Fruit fly (Drosophila melanogaster) whole organism, embryonic: ENCODE measurements around the gene RhoGAP5A.
A peak's percentile ranks its signal among the peaks of the same experiment; 100 is the strongest.

Experiments
- CG12155 ChIP-seq: fragments of 200-800 bp; sonication (Bioruptor generic); optimal IDR thresholded peaks from 3 replicates; lab custom pipeline; 2016; ENCODE audit warnings: missing biosample characterization, missing genetic modification characterization
- CG17328 ChIP-seq: fragments of 200-800 bp; sonication (Bioruptor generic); IDR thresholded peaks from 2 replicates; pipeline ENCODE4 v1.3.6; 2022; ENCODE audit warnings: missing biosample characterization, missing genetic modification characterization
- CG17385 ChIP-seq: fragments of 200-800 bp; sonication (Bioruptor generic); optimal IDR thresholded peaks from 3 replicates; lab custom pipeline; 2018; ENCODE audit warnings: missing biosample characterization, mild to moderate bottlenecking, missing genetic modification characterization
- CG17802 ChIP-seq: fragments of 200-800 bp; sonication (Bioruptor generic); optimal IDR thresholded peaks from 2 replicates; lab custom pipeline; 2018; ENCODE audit warnings: missing biosample characterization, mild to moderate bottlenecking, missing genetic modification characterization, moderate library complexity
- CG1832 ChIP-seq: fragments of 200-800 bp; sonication (Bioruptor generic); optimal IDR thresholded peaks from 2 replicates; lab custom pipeline; 2017; ENCODE audit warnings: missing biosample characterization, mild to moderate bottlenecking, missing genetic modification characterization, inconsistent platforms
- CG32767 ChIP-seq: fragments of 200-800 bp; sonication (Bioruptor generic); IDR thresholded peaks from 2 replicates; pipeline ENCODE4 v1.3.6; 2022; ENCODE audit warnings: missing biosample characterization, missing genetic modification characterization
- CG34422 ChIP-seq: fragments of 200-800 bp; sonication (Bioruptor generic); IDR thresholded peaks from 3 replicates; pipeline ENCODE4 v1.3.6; 2022; ENCODE audit warnings: missing biosample characterization, missing genetic modification characterization
- CG8359 ChIP-seq: fragments of 200-800 bp; sonication (Bioruptor generic); optimal IDR thresholded peaks from 2 replicates; lab custom pipeline; 2017; ENCODE audit warnings: missing biosample characterization, mild to moderate bottlenecking, missing genetic modification characterization, borderline replicate concordance
- CG9215 ChIP-seq: fragments of 200-800 bp; sonication (Bioruptor generic); IDR thresholded peaks from 2 replicates; pipeline ENCODE4 v1.3.6; 2022; ENCODE audit warnings: missing biosample characterization, missing genetic modification characterization
- CG9817 ChIP-seq: fragments of 200-800 bp; sonication (Bioruptor generic); optimal IDR thresholded peaks from 2 replicates; lab custom pipeline; 2018; ENCODE audit warnings: missing biosample characterization, mild to moderate bottlenecking, missing genetic modification characterization, moderate library complexity
- CTCF ChIP-seq: fragments of 200-800 bp; sonication (Bioruptor generic); optimal IDR thresholded peaks from 2 replicates; lab custom pipeline; 2017; ENCODE audit warnings: missing biosample characterization, mild to moderate bottlenecking, missing genetic modification characterization, moderate library complexity
- Dip2 ChIP-seq: fragments of 200-800 bp; sonication (Bioruptor generic); IDR thresholded peaks from 2 replicates; pipeline ENCODE4 v1.3.6; 2022; ENCODE audit warnings: missing biosample characterization, missing genetic modification characterization
- Hr51 ChIP-seq, 2 experiments: fragments of 200-800 bp; sonication (Bioruptor generic); optimal IDR thresholded peaks; 2 replicates in 1 of 2; 3 replicates in 1 of 2; lab custom pipeline; 2016 to 2018; ENCODE audit warnings: missing biosample characterization in 2 of 2, missing genetic modification characterization in 2 of 2, mild to moderate bottlenecking in 1 of 2, moderate library complexity in 1 of 2
- Lim3 ChIP-seq: fragments of 200-800 bp; sonication (Bioruptor generic); IDR thresholded peaks from 2 replicates; pipeline ENCODE4 v1.3.6; 2022; ENCODE audit warnings: missing biosample characterization, missing genetic modification characterization
- NC2β ChIP-seq: fragments of 200-800 bp; sonication (Bioruptor generic); optimal IDR thresholded peaks from 2 replicates; lab custom pipeline; 2016; ENCODE audit warnings: missing biosample characterization, missing genetic modification characterization
- Nf-YB ChIP-seq: fragments of 200-800 bp; sonication (Bioruptor generic); optimal IDR thresholded peaks from 3 replicates; lab custom pipeline; 2019; ENCODE audit warnings: missing biosample characterization, mild to moderate bottlenecking, missing genetic modification characterization, moderate library complexity
- Oaz ChIP-seq: fragments of 200-800 bp; sonication (Bioruptor generic); IDR thresholded peaks from 2 replicates; pipeline ENCODE4 v1.3.6; 2022; ENCODE audit warnings: missing biosample characterization, missing genetic modification characterization
- Trl ChIP-seq, 3 experiments: fragments of >200 bp in 2 of 3; fragments of 200-800 bp in 1 of 3; sonication (Bioruptor generic) in 1 of 3; optimal IDR thresholded peaks; 2 replicates in 1 of 3; 3 replicates in 2 of 3; lab custom pipeline; 2016 to 2017; ENCODE audit warnings: missing biosample characterization in 1 of 3, missing genetic modification characterization in 1 of 3
- Usf ChIP-seq: fragments of 200-800 bp; sonication (Bioruptor generic); optimal IDR thresholded peaks from 2 replicates; lab custom pipeline; 2017; ENCODE audit warnings: missing genotype, missing biosample characterization, missing genetic modification characterization
- ase ChIP-seq: fragments of 200-800 bp; sonication (Bioruptor generic); IDR thresholded peaks from 3 replicates; pipeline ENCODE4 v1.3.6; 2022; ENCODE audit warnings: missing biosample characterization, missing genetic modification characterization
- bbx ChIP-seq: fragments of 200-800 bp; sonication (Bioruptor generic); IDR thresholded peaks from 2 replicates; pipeline ENCODE4 v1.3.6; 2022; ENCODE audit warnings: missing biosample characterization, missing genetic modification characterization; ENCODE audit not compliant: partially characterized antibody
- bsh ChIP-seq, 2 experiments: fragments of 200-800 bp; sonication (Bioruptor generic); optimal IDR thresholded peaks; 2 replicates each; lab custom pipeline; 2017 to 2018; ENCODE audit warnings: mild to moderate bottlenecking in 2 of 2, missing biosample characterization in 2 of 2, missing genetic modification characterization in 2 of 2, moderate library complexity in 1 of 2
- ewg ChIP-seq: fragments of 200-800 bp; sonication (Bioruptor generic); optimal IDR thresholded peaks from 3 replicates; lab custom pipeline; 2017; ENCODE audit warnings: mild to moderate bottlenecking, missing biosample characterization, missing genetic modification reagents, missing genetic modification characterization
- fd96Cb ChIP-seq: fragments of 200-800 bp; sonication (Bioruptor generic); optimal IDR thresholded peaks from 2 replicates; lab custom pipeline; 2018; ENCODE audit warnings: missing biosample characterization, mild to moderate bottlenecking, missing genetic modification characterization, moderate library complexity
- gt ChIP-seq: fragments of 200-800 bp; sonication (Bioruptor generic); IDR thresholded peaks from 2 replicates; pipeline ENCODE4 v1.3.6; 2022; ENCODE audit warnings: missing biosample characterization, missing genetic modification characterization
- kah ChIP-seq: fragments of 200-800 bp; sonication (Bioruptor generic); optimal IDR thresholded peaks from 2 replicates; lab custom pipeline; 2018; ENCODE audit warnings: missing biosample characterization, mild to moderate bottlenecking, missing genetic modification characterization
- mld ChIP-seq: fragments of 200-800 bp; sonication (Bioruptor generic); IDR thresholded peaks from 3 replicates; pipeline ENCODE4 v1.3.6; 2022; ENCODE audit warnings: missing biosample characterization, missing genetic modification characterization; ENCODE audit not compliant: partially characterized antibody
- nerfin-1 ChIP-seq: fragments of 200-800 bp; sonication (Bioruptor generic); optimal IDR thresholded peaks from 3 replicates; lab custom pipeline; 2019; ENCODE audit warnings: missing biosample characterization, mild to moderate bottlenecking, missing genetic modification characterization, moderate library complexity
- nmo ChIP-seq: fragments of 200-800 bp; sonication (Bioruptor generic); optimal IDR thresholded peaks from 2 replicates; lab custom pipeline; 2018; ENCODE audit warnings: missing biosample characterization, mild to moderate bottlenecking, missing genetic modification characterization, moderate library complexity
- odd ChIP-seq: fragments of 200-800 bp; sonication (Bioruptor generic); optimal IDR thresholded peaks from 2 replicates; lab custom pipeline; 2017; ENCODE audit warnings: missing biosample characterization, mild to moderate bottlenecking, missing genetic modification characterization
- rib ChIP-seq: fragments of 200-800 bp; sonication (Bioruptor generic); IDR thresholded peaks from 2 replicates; pipeline ENCODE4 v1.3.6; 2022; ENCODE audit warnings: missing biosample characterization, missing genetic modification characterization
- sd ChIP-seq: fragments of 200-800 bp; sonication (Bioruptor generic); optimal IDR thresholded peaks from 3 replicates; lab custom pipeline; 2018; ENCODE audit warnings: missing biosample characterization, mild to moderate bottlenecking, missing genetic modification characterization, moderate library complexity
- sens ChIP-seq: fragments of 200-800 bp; sonication (Bioruptor generic); peaks from one replicate; lab custom pipeline; 2016; ENCODE audit warnings: missing biosample characterization, missing genetic modification characterization
- sim ChIP-seq: fragments of 200-800 bp; sonication (Bioruptor generic); IDR thresholded peaks from 2 replicates; pipeline ENCODE4 v1.3.6; 2022; ENCODE audit warnings: missing biosample characterization, missing genetic modification characterization
- tgo ChIP-seq: fragments of 200-800 bp; sonication (Bioruptor generic); IDR thresholded peaks from 3 replicates; pipeline ENCODE4 v1.3.6; 2022; ENCODE audit warnings: missing biosample characterization, missing genetic modification characterization

The RhoGAP5A gene

DNA sequence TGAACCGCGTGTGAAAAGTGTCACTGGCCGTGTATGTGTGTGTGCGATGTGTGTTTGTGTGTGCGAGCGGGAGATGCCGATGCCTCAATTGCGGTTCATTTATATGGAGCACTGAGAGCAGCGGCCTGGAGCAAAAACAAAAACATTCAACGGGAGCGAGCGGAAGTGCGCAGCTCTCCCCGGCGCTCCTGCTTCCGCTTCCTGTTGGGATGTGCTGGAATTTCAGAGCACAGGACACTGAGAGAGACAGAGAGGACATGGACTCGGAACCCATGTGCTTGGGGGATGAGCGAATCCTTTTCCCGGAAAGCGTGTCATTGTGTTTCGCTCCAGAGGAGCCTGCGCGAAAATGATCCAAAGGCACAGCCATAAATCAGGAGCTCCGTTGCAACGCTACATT is 45.6 kb upstream of the RhoGAP5A start (continued):
- peak; percentile 71 for TF ChIP-seq odd (GFP tag; lab: Kevin White, UChicago)

DNA sequence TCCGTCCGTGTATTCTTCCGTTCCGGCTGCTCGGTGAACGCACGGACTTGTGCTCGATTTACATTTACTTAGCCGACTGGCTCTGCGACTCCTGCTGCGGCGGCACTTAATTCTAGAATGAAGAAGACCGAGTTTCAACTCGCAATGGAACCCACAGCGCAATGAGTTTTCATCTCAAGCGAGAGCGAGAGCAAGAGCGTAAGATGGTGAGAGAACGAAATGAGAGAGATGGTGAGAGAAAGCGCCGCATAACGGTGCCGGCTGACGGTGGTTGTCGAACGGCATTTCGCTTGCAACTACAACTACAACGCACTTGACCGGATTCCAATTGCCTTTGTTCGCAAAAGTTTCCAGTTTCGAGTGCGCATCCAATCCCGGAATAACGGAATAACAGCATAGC is 44.2 kb upstream of the RhoGAP5A start, which contains the start of gene OtopLc:
Gene OtopLc, minus strand, starts transcription at position 101 of the 400 bp plus-strand sequence.
- TF ChIP-seq CG17385 (GFP tag; lab: Kevin White, UChicago) (peak; percentile 43), Oaz (GFP tag; lab: Robert Waterston, UW) (no peak), sd (tag; lab: Kevin White, UChicago) (peak; percentile 6), Trl (optimal IDR thresholded peaks at IDR 0.05; lab: Kevin White, UChicago) (peak; percentile 48 to 72), Trl (GFP tag; optimal IDR thresholded peaks at IDR 0.05; lab: Kevin White, UChicago) (no peak), CG8359 (GFP tag; lab: Kevin White, UChicago) (no peak), bsh (GFP tag; optimal IDR thresholded peaks at IDR 0.05; lab: Kevin White, UChicago) (no peak), bbx (GFP tag; lab: Robert Waterston, UW) (0 out of 2 replicates have a peak, but pooled peaks have one; percentile 32), nerfin-1 (tag; lab: Kevin White, UChicago) (peak; percentile 75), CG17328 (GFP tag; lab: Robert Waterston, UW) (no peak)

DNA sequence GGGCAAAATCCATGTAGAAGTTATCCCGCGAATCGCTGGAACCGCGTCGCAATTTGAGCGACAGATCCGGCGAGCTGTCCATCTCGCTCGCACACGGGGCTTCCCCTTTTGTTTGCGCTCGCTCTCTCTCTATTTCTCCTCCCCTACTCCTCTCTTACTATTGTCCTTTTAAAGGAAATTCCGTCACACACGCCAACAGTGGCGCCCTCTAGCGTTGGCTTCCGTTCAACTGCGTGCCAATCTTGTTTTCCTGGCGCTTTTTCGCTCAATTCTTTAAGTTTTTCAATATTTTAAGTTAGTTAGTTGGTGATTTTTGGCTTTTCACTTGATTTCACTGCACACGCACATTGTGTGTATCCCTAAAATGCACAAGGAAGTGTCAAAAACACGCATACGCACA is 43.4 kb upstream of the RhoGAP5A start:
- TF ChIP-seq Trl (optimal IDR thresholded peaks at IDR 0.05; lab: Kevin White, UChicago) (peak; percentile 5 to 31), Trl (GFP tag; optimal IDR thresholded peaks at IDR 0.05; lab: Kevin White, UChicago) (no peak), CG1832 (GFP tag; lab: Kevin White, UChicago) (peak; percentile 34), nmo (GFP tag; lab: Kevin White, UChicago) (peak; percentile 27), gt (no peak), ewg (GFP tag; lab: Kevin White, UChicago) (peak; percentile 51), CTCF (GFP tag; lab: Kevin White, UChicago) (peak; percentile 87), nerfin-1 (tag; lab: Kevin White, UChicago) (peak; percentile 99), NC2β (GFP tag; lab: Kevin White, UChicago) (no peak), CG32767 (GFP tag; lab: Robert Waterston, UW) (0 out of 2 replicates have a peak, but pooled peaks have one; percentile 34), sd (tag; lab: Kevin White, UChicago) (peak; percentile 72), sim (GFP tag; lab: Robert Waterston, UW) (no peak), CG17802 (tag; lab: Kevin White, UChicago) (no peak), Lim3 (no peak), CG34422 (GFP tag; lab: Robert Waterston, UW) (no peak), CG9817 (tag; lab: Kevin White, UChicago) (no peak), tgo (GFP tag; lab: Robert Waterston, UW) (no peak), sens (GFP tag; lab: Kevin White, UChicago) (peak; percentile 24), rib (GFP tag; lab: Robert Waterston, UW) (no peak), CG9215 (no peak), Hr51 (GFP tag; optimal IDR thresholded peaks at IDR 0.05; lab: Kevin White, UChicago) (peak in 1 of 2 experiments; percentile 50), Usf (GFP tag; lab: Kevin White, UChicago) (no peak), mld (GFP tag; lab: Robert Waterston, UW) (no peak), Nf-YB (no peak), Dip2 (no peak), kah (GFP tag; lab: Kevin White, UChicago) (no peak), CG12155 (GFP tag; lab: Kevin White, UChicago) (no peak), ase (GFP tag; lab: Robert Waterston, UW) (no peak), fd96Cb (no peak)
